Fruit fly (Drosophila melanogaster) whole organism, pupa: ENCODE data around the gene anne.

Experiments used
- CG8301 ChIP-seq: fragments of 200-800 bp; sonication (Bioruptor generic); optimal IDR thresholded peaks from 2 replicates; lab custom pipeline; 2018; ENCODE audit warnings: missing biosample characterization, mild to moderate bottlenecking, missing genetic modification characterization
- D1 ChIP-seq: fragments of 200-800 bp; sonication (Bioruptor generic); optimal IDR thresholded peaks from 2 replicates; lab custom pipeline; 2018; ENCODE audit warnings: missing biosample characterization, mild to moderate bottlenecking, missing genetic modification characterization, moderate library complexity
- EcR ChIP-seq: fragments of 200-800 bp; sonication (Bioruptor generic); optimal IDR thresholded peaks from 3 replicates; lab custom pipeline; 2019; ENCODE audit warnings: missing biosample characterization, missing genetic modification characterization, mild to moderate bottlenecking, moderate library complexity, missing genetic modification reagents

dm6 chr4:135953-136352 is 3.9 kb downstream of the anne start:
- TF ChIP-seq D1 (tag; lab: Kevin White, UChicago) (no peak), CG8301 (tag; lab: Kevin White, UChicago) (no peak), EcR (GFP tag; lab: Kevin White, UChicago) (no peak)
